Worm (Caenorhabditis elegans) whole organism, L2 larva: ENCODE data around the gene ngn-1.
A peak's percentile ranks its signal among the peaks of the same experiment; 100 is the strongest.

Source experiments
- C34F6.9 ChIP-seq: fragments of 150-350 bp; optimal IDR thresholded peaks from 2 replicates; lab custom pipeline; 2014; ENCODE audit warnings: missing biosample characterization, missing genetic modification characterization
- F13H6.1 ChIP-seq: sonication (generic microtip); optimal IDR thresholded peaks from 2 replicates; lab custom pipeline; 2016; ENCODE audit warnings: missing genetic modification characterization, missing compliant biosample characterization
- R02D3.7 ChIP-seq: fragments of 150-350 bp; optimal IDR thresholded peaks from 2 replicates; lab custom pipeline; 2014; ENCODE audit warnings: missing biosample characterization, missing genetic modification characterization
- Y55F3AM.14 ChIP-seq: fragments of 200-800 bp; sonication (Bioruptor generic); optimal IDR thresholded peaks from 2 replicates; lab custom pipeline; 2018; ENCODE audit warnings: mild to moderate bottlenecking, missing genetic modification characterization, missing compliant biosample characterization
- ZK546.5 ChIP-seq: sonication (generic microtip); optimal IDR thresholded peaks from 2 replicates; lab custom pipeline; 2017; ENCODE audit warnings: missing biosample characterization, missing genetic modification characterization
- alr-1 ChIP-seq: fragments of 150-350 bp; optimal IDR thresholded peaks from 2 replicates; lab custom pipeline; 2014; ENCODE audit warnings: missing biosample characterization, missing genetic modification characterization
- aly-2 ChIP-seq: fragments of 150-350 bp; optimal IDR thresholded peaks from 2 replicates; lab custom pipeline; 2014; ENCODE audit warnings: missing biosample characterization, missing genetic modification characterization
- ama-1 ChIP-seq: fragments of 150-350 bp; optimal IDR thresholded peaks from 2 replicates; lab custom pipeline; 2018; ENCODE audit warnings: inconsistent platforms
- blmp-1 ChIP-seq: sonication (generic microtip); optimal IDR thresholded peaks from 2 replicates; lab custom pipeline; 2017; ENCODE audit warnings: missing genetic modification characterization, mild to moderate bottlenecking, missing compliant biosample characterization, antibody characterized with exemption, moderate library complexity; ENCODE audit not compliant: insufficient read depth
- ceh-16 ChIP-seq: fragments of 150-350 bp; optimal IDR thresholded peaks from 2 replicates; lab custom pipeline; 2014; ENCODE audit warnings: missing biosample characterization, missing genetic modification characterization
- ceh-82 ChIP-seq: fragments of 150-350 bp; optimal IDR thresholded peaks from 2 replicates; lab custom pipeline; 2014; ENCODE audit warnings: missing biosample characterization, missing genetic modification characterization
- crh-2 ChIP-seq: sonication (generic microtip); optimal IDR thresholded peaks from 2 replicates; lab custom pipeline; 2017; ENCODE audit warnings: missing biosample characterization, missing genetic modification characterization
- dmd-4 ChIP-seq: sonication (generic microtip); optimal IDR thresholded peaks from 2 replicates; lab custom pipeline; 2017; ENCODE audit warnings: missing biosample characterization, missing genetic modification characterization
- egl-27 ChIP-seq: sonication (generic microtip); optimal IDR thresholded peaks from 3 replicates; lab custom pipeline; 2017; ENCODE audit warnings: missing biosample characterization, missing genetic modification reagents, missing genetic modification characterization
- elt-1 ChIP-seq: fragments of 150-350 bp; optimal IDR thresholded peaks from 2 replicates; lab custom pipeline; 2014; ENCODE audit warnings: missing biosample characterization, missing genetic modification characterization
- elt-3 ChIP-seq: sonication (generic microtip); optimal IDR thresholded peaks from 2 replicates; lab custom pipeline; 2017; ENCODE audit warnings: missing biosample characterization, missing genetic modification characterization
- fos-1 ChIP-seq: fragments of 150-350 bp; optimal IDR thresholded peaks from 2 replicates; lab custom pipeline; 2014; ENCODE audit warnings: missing biosample characterization, missing genetic modification characterization
- gmeb-1 ChIP-seq: fragments of 150-350 bp; optimal IDR thresholded peaks from 2 replicates; lab custom pipeline; 2014; ENCODE audit warnings: missing biosample characterization, missing genetic modification characterization
- lin-11 ChIP-seq: fragments of 150-350 bp; sonication (generic microtip); optimal IDR thresholded peaks from 2 replicates; lab custom pipeline; 2014; ENCODE audit warnings: missing biosample characterization, missing genetic modification characterization, inconsistent platforms, mixed read lengths
- lin-13 ChIP-seq: fragments of 150-350 bp; optimal IDR thresholded peaks from 2 replicates; lab custom pipeline; 2014; ENCODE audit warnings: missing biosample characterization, missing genetic modification reagents, missing genetic modification characterization
- lin-39 ChIP-seq: fragments of 150-350 bp; optimal IDR thresholded peaks from 2 replicates; lab custom pipeline; 2014; ENCODE audit warnings: missing biosample characterization, missing genetic modification reagents, missing genetic modification characterization
- lsy-2 ChIP-seq, 2 experiments: fragments of 150-350 bp in 1 of 2; sonication (generic microtip) in 1 of 2; optimal IDR thresholded peaks; 2 replicates each; lab custom pipeline; 2014 to 2017; ENCODE audit warnings: missing biosample characterization in 2 of 2, missing genetic modification characterization in 2 of 2
- mab-5 ChIP-seq: fragments of 150-350 bp; optimal IDR thresholded peaks from 2 replicates; lab custom pipeline; 2014; ENCODE audit warnings: missing biosample characterization, missing genetic modification characterization
- mbf-1 ChIP-seq: sonication (generic microtip); optimal IDR thresholded peaks from 2 replicates; lab custom pipeline; 2017; ENCODE audit warnings: missing biosample characterization, missing genetic modification characterization
- mdl-1 ChIP-seq, 2 experiments: fragments of 150-350 bp in 1 of 2; sonication (generic microtip) in 1 of 2; optimal IDR thresholded peaks; 2 replicates each; lab custom pipeline; 2017; ENCODE audit warnings: missing biosample characterization in 2 of 2, missing genetic modification characterization in 2 of 2
- nhr-10 ChIP-seq: sonication (generic microtip); optimal IDR thresholded peaks from 2 replicates; lab custom pipeline; 2017; ENCODE audit warnings: missing biosample characterization, missing genetic modification characterization
- nhr-11 ChIP-seq: fragments of 150-350 bp; optimal IDR thresholded peaks from 2 replicates; lab custom pipeline; 2014; ENCODE audit warnings: missing biosample characterization, missing genetic modification characterization
- nhr-12 ChIP-seq: fragments of 150-350 bp; optimal IDR thresholded peaks from 2 replicates; lab custom pipeline; 2014; ENCODE audit warnings: missing biosample characterization, missing genetic modification characterization
- nhr-129 ChIP-seq: fragments of 150-350 bp; optimal IDR thresholded peaks from 2 replicates; lab custom pipeline; 2014; ENCODE audit warnings: missing biosample characterization, missing genetic modification characterization
- nhr-21 ChIP-seq: fragments of 150-350 bp; optimal IDR thresholded peaks from 2 replicates; lab custom pipeline; 2014; ENCODE audit warnings: missing biosample characterization, missing genetic modification characterization
- nhr-23 ChIP-seq: fragments of 150-350 bp; optimal IDR thresholded peaks from 2 replicates; lab custom pipeline; 2014; ENCODE audit warnings: missing biosample characterization, missing genetic modification reagents, missing genetic modification characterization
- nhr-237 ChIP-seq: fragments of 150-350 bp; optimal IDR thresholded peaks from 2 replicates; lab custom pipeline; 2014; ENCODE audit warnings: missing biosample characterization, missing genetic modification characterization
- nhr-25 ChIP-seq: fragments of 150-350 bp; sonication (generic microtip); optimal IDR thresholded peaks from 3 replicates; lab custom pipeline; 2014; ENCODE audit warnings: missing biosample characterization, missing genetic modification characterization
- nhr-6 ChIP-seq: fragments of 150-350 bp; optimal IDR thresholded peaks from 2 replicates; lab custom pipeline; 2014; ENCODE audit warnings: missing biosample characterization, missing genetic modification characterization
- nhr-77 ChIP-seq: fragments of 150-350 bp; optimal IDR thresholded peaks from 2 replicates; lab custom pipeline; 2014; ENCODE audit warnings: missing biosample characterization, missing genetic modification characterization
- peb-1 ChIP-seq: fragments of 150-350 bp; optimal IDR thresholded peaks from 2 replicates; lab custom pipeline; 2014; ENCODE audit warnings: missing biosample characterization, missing genetic modification characterization
- sem-4 ChIP-seq: fragments of 150-350 bp; optimal IDR thresholded peaks from 2 replicates; lab custom pipeline; 2014; ENCODE audit warnings: missing biosample characterization, missing genetic modification reagents, missing genetic modification characterization
- skn-1 ChIP-seq: sonication (generic microtip); optimal IDR thresholded peaks from 2 replicates; lab custom pipeline; 2017; ENCODE audit warnings: missing biosample characterization, missing genetic modification characterization
- sma-3 ChIP-seq: sonication (generic microtip); optimal IDR thresholded peaks from 2 replicates; lab custom pipeline; 2016; ENCODE audit warnings: missing genetic modification reagents, missing genetic modification characterization, missing compliant biosample characterization
- sma-9 ChIP-seq, 2 experiments: fragments of 150-350 bp in 1 of 2; sonication (generic microtip) in 1 of 2; optimal IDR thresholded peaks; 2 replicates each; lab custom pipeline; 2014 to 2016; ENCODE audit warnings: missing genetic modification characterization in 2 of 2, mild to moderate bottlenecking in 1 of 2, missing biosample characterization in 1 of 2, missing compliant biosample characterization in 1 of 2, missing genetic modification reagents in 1 of 2, moderate library complexity in 1 of 2
- snpc-4 ChIP-seq: fragments of 150-350 bp; optimal IDR thresholded peaks from 2 replicates; lab custom pipeline; 2014; ENCODE audit warnings: missing biosample characterization, missing genetic modification characterization
- unc-39 ChIP-seq: fragments of 150-350 bp; optimal IDR thresholded peaks from 2 replicates; lab custom pipeline; 2014; ENCODE audit warnings: missing biosample characterization, missing genetic modification characterization
- unc-55 ChIP-seq: fragments of 150-350 bp; sonication (generic microtip); optimal IDR thresholded peaks from 3 replicates; lab custom pipeline; 2014; ENCODE audit warnings: missing biosample characterization, missing genetic modification reagents, missing genetic modification characterization
- unc-62 ChIP-seq: fragments of 150-350 bp; optimal IDR thresholded peaks from 2 replicates; lab custom pipeline; 2014; ENCODE audit warnings: missing biosample characterization, missing genetic modification reagents, missing genetic modification characterization
- zag-1 ChIP-seq: fragments of 150-350 bp; optimal IDR thresholded peaks from 2 replicates; lab custom pipeline; 2014; ENCODE audit warnings: missing biosample characterization, missing genetic modification characterization
- ztf-1 ChIP-seq: fragments of 200-800 bp; sonication (Bioruptor generic); conservative IDR thresholded peaks from 2 replicates; pipeline ENCODE4 v1.3.6; 2022; ENCODE audit warnings: missing genetic modification characterization, missing compliant biosample characterization
- ztf-11 ChIP-seq: sonication (generic microtip); optimal IDR thresholded peaks from 2 replicates; lab custom pipeline; 2017; ENCODE audit warnings: missing biosample characterization, missing genetic modification characterization
- ztf-4 ChIP-seq: fragments of 150-350 bp; optimal IDR thresholded peaks from 2 replicates; lab custom pipeline; 2014; ENCODE audit warnings: missing biosample characterization, missing genetic modification characterization

ngn-1 gene

DNA sequence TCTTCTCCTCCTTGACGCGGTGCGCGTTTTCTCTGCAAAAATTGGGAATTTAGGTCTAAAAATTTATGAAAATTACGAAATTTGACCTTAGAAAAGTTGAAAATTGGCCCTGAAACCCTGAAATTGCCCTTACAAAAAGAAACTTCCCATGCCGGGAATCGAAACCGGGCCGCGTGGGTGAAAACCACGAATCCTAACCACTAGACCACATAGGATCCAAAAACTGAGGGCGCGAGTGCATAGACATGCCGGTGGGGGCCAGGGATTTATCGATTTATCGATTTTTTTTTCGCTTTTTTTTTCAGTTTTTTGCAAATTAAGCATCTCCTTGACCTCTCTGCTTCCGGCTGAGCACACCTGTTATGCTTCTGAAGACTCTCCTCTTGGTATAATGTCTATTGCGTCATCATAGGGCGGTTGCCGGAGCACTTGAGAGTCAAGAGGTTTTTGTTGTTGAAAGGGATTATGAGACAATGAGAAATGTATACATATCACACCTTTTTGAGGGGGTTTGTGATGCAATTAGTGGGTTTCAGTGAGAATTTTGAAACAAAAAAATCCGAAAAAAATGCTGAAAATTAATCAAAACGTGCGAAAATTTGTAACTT, 11.7 kb upstream of the ngn-1 start:
- TF ChIP-seq nhr-21 (tag; lab: Kevin White, UChicago): no peak
- no peak for TF ChIP-seq ceh-82 (tag; lab: Kevin White, UChicago)
- TF ChIP-seq alr-1 (tag; lab: Kevin White, UChicago): no peak
- no peak for TF ChIP-seq ceh-16 (tag; lab: Kevin White, UChicago)
- TF ChIP-seq ama-1: no peak
- TF ChIP-seq elt-1 (tag; lab: Kevin White, UChicago): no peak
- TF ChIP-seq mbf-1 (tag; lab: Kevin White, UChicago): no peak
- peak; percentile 22 for TF ChIP-seq lin-11 (tag; lab: Kevin White, UChicago)
- no peak for TF ChIP-seq zag-1
- TF ChIP-seq unc-39: no peak
- no peak for TF ChIP-seq unc-62 (GFP tag; lab: Kevin White, UChicago)
- no peak for TF ChIP-seq ztf-11 (tag; lab: Kevin White, UChicago)
- TF ChIP-seq mdl-1 (tag; optimal IDR thresholded peaks at IDR 0.05; lab: Kevin White, UChicago): no peak
- no peak for TF ChIP-seq Y55F3AM.14 (GFP tag; lab: Kevin White, UChicago)
- peak; percentile 46 for TF ChIP-seq gmeb-1
- no peak for TF ChIP-seq R02D3.7
- TF ChIP-seq F13H6.1 (tag; lab: Kevin White, UChicago): peak; percentile 18
- TF ChIP-seq nhr-77: no peak
- no peak for TF ChIP-seq nhr-12 (tag; lab: Kevin White, UChicago)
- TF ChIP-seq elt-3 (tag; lab: Kevin White, UChicago): no peak
- no peak for TF ChIP-seq nhr-10 (tag; lab: Kevin White, UChicago)
- no peak for TF ChIP-seq snpc-4
- no peak for TF ChIP-seq skn-1 (tag; lab: Kevin White, UChicago)
- no peak for TF ChIP-seq nhr-23 (tag; lab: Kevin White, UChicago)
- no peak for TF ChIP-seq dmd-4 (tag; lab: Kevin White, UChicago)
- TF ChIP-seq nhr-25 (tag; lab: Kevin White, UChicago): no peak
- TF ChIP-seq sma-3 (GFP tag; lab: Kevin White, UChicago): peak; percentile 23
- TF ChIP-seq nhr-237: no peak
- TF ChIP-seq nhr-11 (tag; lab: Kevin White, UChicago): no peak
- peak; percentile 33 for TF ChIP-seq unc-55
- TF ChIP-seq C34F6.9: peak; percentile 4
- peak; percentile 1 for TF ChIP-seq lin-13 (GFP tag; lab: Kevin White, UChicago)
- no peak for TF ChIP-seq mab-5 (tag; lab: Kevin White, UChicago)
- TF ChIP-seq ztf-4 (tag; lab: Kevin White, UChicago): no peak
- TF ChIP-seq aly-2 (tag; lab: Kevin White, UChicago): no peak
- no peak for TF ChIP-seq ztf-1 (GFP tag; lab: Robert Waterston, UW)
- TF ChIP-seq crh-2: peak; percentile 17
- no peak for TF ChIP-seq peb-1 (tag; lab: Kevin White, UChicago)
- no peak for TF ChIP-seq lin-39 (tag; lab: Kevin White, UChicago)
- TF ChIP-seq lsy-2 (tag; optimal IDR thresholded peaks at IDR 0.05; lab: Kevin White, UChicago): peak; percentile 41 to 50
- TF ChIP-seq fos-1 (tag; lab: Kevin White, UChicago): no peak
- no peak for TF ChIP-seq sem-4
- peak; percentile 45 for TF ChIP-seq nhr-129 (tag; lab: Kevin White, UChicago)
- TF ChIP-seq egl-27: no peak
- TF ChIP-seq sma-9 (GFP tag; optimal IDR thresholded peaks at IDR 0.05; lab: Kevin White, UChicago): peak; percentile 16
- no peak for TF ChIP-seq sma-9 (tag; optimal IDR thresholded peaks at IDR 0.05; lab: Kevin White, UChicago)
- no peak for TF ChIP-seq blmp-1 (tag; lab: Kevin White, UChicago)
- no peak for TF ChIP-seq ZK546.5 (tag; lab: Kevin White, UChicago)
- TF ChIP-seq nhr-6 (tag; lab: Kevin White, UChicago): no peak
